Fruit fly (Drosophila melanogaster) whole organism, wandering third instar larva: ENCODE measurements around the gene Cad86C.

ENCODE experiments used
- CG9705 ChIP-seq: fragments of 200-800 bp; sonication (Bioruptor generic); optimal IDR thresholded peaks from 2 replicates; lab custom pipeline; 2018; ENCODE audit warnings: missing biosample characterization, mild to moderate bottlenecking, missing genetic modification characterization
- CrebA ChIP-seq: fragments of 200-800 bp; sonication (Bioruptor generic); optimal IDR thresholded peaks from 2 replicates; lab custom pipeline; 2016; ENCODE audit warnings: missing biosample characterization, mild to moderate bottlenecking, missing genetic modification characterization, borderline replicate concordance
- Hr83 ChIP-seq: fragments of 200-300 bp; sonication (Bioruptor generic); optimal IDR thresholded peaks from 2 replicates; lab custom pipeline; 2016; ENCODE audit warnings: missing biosample characterization, mild to moderate bottlenecking, missing genetic modification characterization, moderate library complexity; ENCODE audit not compliant: poor library complexity, severe bottlenecking
- Myc ChIP-seq: fragments of >200 bp; optimal IDR thresholded peaks from 2 replicates; lab custom pipeline; 2017
- Sp1 ChIP-seq: fragments of 200-800 bp; sonication (Bioruptor generic); optimal IDR thresholded peaks from 3 replicates; lab custom pipeline; 2019; ENCODE audit warnings: missing biosample characterization, mild to moderate bottlenecking, missing genetic modification characterization, moderate library complexity
- br ChIP-seq: fragments of 200-800 bp; sonication (Bioruptor generic); optimal IDR thresholded peaks from 2 replicates; lab custom pipeline; 2016; ENCODE audit warnings: missing biosample characterization, missing genetic modification characterization
- brk ChIP-seq: fragments of 200-800 bp; sonication (Bioruptor generic); optimal IDR thresholded peaks from 2 replicates; lab custom pipeline; 2016; ENCODE audit warnings: missing biosample characterization, mild to moderate bottlenecking, missing genetic modification characterization
- dmrt93B ChIP-seq: fragments of 200-800 bp; sonication (Bioruptor generic); optimal IDR thresholded peaks from 2 replicates; lab custom pipeline; 2018; ENCODE audit warnings: missing biosample characterization, mild to moderate bottlenecking, missing genetic modification characterization
- fru ChIP-seq: fragments of 200-800 bp; sonication (Bioruptor generic); optimal IDR thresholded peaks from 3 replicates; lab custom pipeline; 2016; ENCODE audit warnings: missing biosample characterization, mild to moderate bottlenecking, missing genetic modification characterization
- lola ChIP-seq: fragments of >200 bp; optimal IDR thresholded peaks from 2 replicates; lab custom pipeline; 2017; ENCODE audit warnings: missing biosample characterization, missing genetic modification characterization
- pan ChIP-seq: fragments of >200 bp; optimal IDR thresholded peaks from 2 replicates; lab custom pipeline; 2017
- psq ChIP-seq: fragments of 200-800 bp; sonication (Bioruptor generic); optimal IDR thresholded peaks from 3 replicates; lab custom pipeline; 2017; ENCODE audit warnings: missing biosample characterization, mild to moderate bottlenecking, missing genetic modification characterization, moderate library complexity
- rgr ChIP-seq: fragments of 200-800 bp; sonication (Bioruptor generic); optimal IDR thresholded peaks from 3 replicates; lab custom pipeline; 2016; ENCODE audit warnings: missing biosample characterization, mild to moderate bottlenecking, missing genetic modification characterization
- woc ChIP-seq: sonication (Bioruptor generic); optimal IDR thresholded peaks from 2 replicates; lab custom pipeline; 2016; ENCODE audit warnings: missing biosample characterization, mild to moderate bottlenecking, missing genetic modification characterization

DNA sequence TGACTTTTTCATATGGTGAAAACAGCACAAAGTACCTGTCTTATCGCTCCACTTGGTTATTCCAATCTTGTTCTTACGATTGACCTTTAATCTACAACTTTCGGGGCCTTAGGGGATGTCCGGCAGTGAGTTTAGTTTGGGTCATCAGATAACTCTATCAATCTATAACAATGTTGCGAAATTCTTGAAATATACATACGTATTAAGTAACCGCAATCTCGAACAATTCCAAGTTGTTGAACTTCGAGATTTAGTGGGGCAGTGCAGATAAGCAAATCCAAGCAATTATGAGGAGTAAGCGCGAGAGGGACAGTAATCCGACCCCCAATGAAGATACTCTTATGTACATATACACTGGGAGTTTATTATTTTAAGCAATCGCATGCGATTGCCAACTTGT lies 43.7 kb downstream of the Cad86C start:
- TF ChIP-seq woc (GFP tag; lab: Kevin White, UChicago) (no peak), CrebA (GFP tag; lab: Kevin White, UChicago) (no peak), fru (no peak), dmrt93B (GFP tag; lab: Kevin White, UChicago) (no peak), br (GFP tag; lab: Kevin White, UChicago) (no peak), psq (GFP tag; lab: Kevin White, UChicago) (no peak), pan (lab: Kevin White, UChicago) (no peak), Hr83 (GFP tag; lab: Kevin White, UChicago) (no peak), brk (GFP tag; lab: Kevin White, UChicago) (no peak), Myc (lab: Kevin White, UChicago) (no peak), CG9705 (no peak), Sp1 (GFP tag; lab: Kevin White, UChicago) (no peak), rgr (GFP tag; lab: Kevin White, UChicago) (no peak), lola (GFP tag; lab: Kevin White, UChicago) (no peak)
